Worm (Caenorhabditis elegans) whole organism, late embryonic: ENCODE measurements around the gene cyp-25A2.

ENCODE experiments used
- pha-2 ChIP-seq: sonication (generic microtip); optimal IDR thresholded peaks from 2 replicates; lab custom pipeline; 2017; ENCODE audit warnings: mild to moderate bottlenecking, missing genetic modification characterization, missing compliant biosample characterization
- pha-4 ChIP-seq: fragments of 150-350 bp; optimal IDR thresholded peaks from 2 replicates; lab custom pipeline; 2018; ENCODE audit warnings: missing biosample characterization, missing genetic modification reagents, missing genetic modification characterization

ce11 chrIII:3862918-3863385 is 27.9 kb downstream of the cyp-25A2 start, which contains the start of gene brc-1:
- TF ChIP-seq pha-4 (tag; lab: Kevin White, UChicago): no peak
- TF ChIP-seq pha-2 (tag; lab: Kevin White, UChicago): no peak
